Worm (Caenorhabditis elegans) whole organism, L3 larva: ENCODE measurements around the gene cutl-19.
A peak's percentile ranks its signal among the peaks of the same experiment; 100 is the strongest.

Source experiments
- R02D3.7 ChIP-seq: fragments of 150-350 bp; optimal IDR thresholded peaks from 2 replicates; lab custom pipeline; 2014; ENCODE audit warnings: missing biosample characterization, missing genetic modification characterization
- ZK546.5 ChIP-seq: sonication (generic microtip); optimal IDR thresholded peaks from 2 replicates; lab custom pipeline; 2017; ENCODE audit warnings: missing biosample characterization, missing genetic modification characterization
- ama-1 ChIP-seq: fragments of 150-350 bp; optimal IDR thresholded peaks from 2 replicates; lab custom pipeline; 2018
- ceh-28 ChIP-seq: fragments of 150-350 bp; optimal IDR thresholded peaks from 2 replicates; lab custom pipeline; 2014; ENCODE audit warnings: missing biosample characterization, missing genetic modification reagents, missing genetic modification characterization
- ceh-82 ChIP-seq: fragments of 150-350 bp; optimal IDR thresholded peaks from 2 replicates; lab custom pipeline; 2014; ENCODE audit warnings: missing biosample characterization, missing genetic modification characterization
- daf-12 ChIP-seq: fragments of 150-350 bp; optimal IDR thresholded peaks from 2 replicates; lab custom pipeline; 2014; ENCODE audit warnings: missing biosample characterization, missing genetic modification reagents, missing genetic modification characterization
- egl-5 ChIP-seq: fragments of 150-350 bp; optimal IDR thresholded peaks from 2 replicates; lab custom pipeline; 2017; ENCODE audit warnings: missing biosample characterization, missing genetic modification reagents, missing genetic modification characterization, inconsistent platforms
- elt-2 ChIP-seq: sonication (generic microtip); optimal IDR thresholded peaks from 2 replicates; lab custom pipeline; 2016; ENCODE audit warnings: missing genetic modification reagents, mild to moderate bottlenecking, missing genetic modification characterization, missing compliant biosample characterization
- elt-3 ChIP-seq, 3 experiments: fragments of 150-350 bp in 1 of 3; sonication (generic microtip) in 2 of 3; optimal IDR thresholded peaks; 2 replicates in 2 of 3; 4 replicates in 1 of 3; lab custom pipeline; 2014 to 2017; ENCODE audit warnings: missing biosample characterization in 3 of 3, missing genetic modification characterization in 3 of 3
- eor-1 ChIP-seq, 2 experiments: fragments of 150-350 bp; optimal IDR thresholded peaks; 2 replicates each; lab custom pipeline; 2014 to 2018; ENCODE audit warnings: missing biosample characterization in 2 of 2, missing genetic modification characterization in 2 of 2
- fos-1 ChIP-seq: fragments of 150-350 bp; optimal IDR thresholded peaks from 2 replicates; lab custom pipeline; 2014; ENCODE audit warnings: missing biosample characterization, missing genetic modification characterization
- jun-1 ChIP-seq: fragments of 150-350 bp; optimal IDR thresholded peaks from 2 replicates; lab custom pipeline; 2014; ENCODE audit warnings: missing biosample characterization, missing genetic modification reagents, missing genetic modification characterization
- lin-15B ChIP-seq: fragments of 150-350 bp; optimal IDR thresholded peaks from 2 replicates; lab custom pipeline; 2014; ENCODE audit warnings: missing biosample characterization, missing genetic modification characterization
- lin-39 ChIP-seq: fragments of 150-350 bp; optimal IDR thresholded peaks from 2 replicates; lab custom pipeline; 2018; ENCODE audit warnings: missing biosample characterization, missing genetic modification reagents, missing genetic modification characterization
- mml-1 ChIP-seq: fragments of 150-350 bp; sonication (generic microtip); optimal IDR thresholded peaks from 3 replicates; lab custom pipeline; 2014; ENCODE audit warnings: missing biosample characterization, missing genetic modification characterization
- nfya-1 ChIP-seq: sonication (generic microtip); optimal IDR thresholded peaks from 2 replicates; lab custom pipeline; 2017; ENCODE audit warnings: missing genetic modification characterization, mild to moderate bottlenecking, missing compliant biosample characterization, antibody characterized with exemption, moderate library complexity; ENCODE audit not compliant: insufficient read depth
- nhr-11 ChIP-seq: fragments of 150-350 bp; optimal IDR thresholded peaks from 2 replicates; lab custom pipeline; 2014; ENCODE audit warnings: missing biosample characterization, missing genetic modification characterization
- nhr-12 ChIP-seq: fragments of 150-350 bp; optimal IDR thresholded peaks from 2 replicates; lab custom pipeline; 2014; ENCODE audit warnings: missing biosample characterization, missing genetic modification characterization
- nhr-23 ChIP-seq: fragments of 150-350 bp; optimal IDR thresholded peaks from 2 replicates; lab custom pipeline; 2014; ENCODE audit warnings: missing biosample characterization, missing genetic modification reagents, missing genetic modification characterization
- nhr-237 ChIP-seq: fragments of 150-350 bp; optimal IDR thresholded peaks from 2 replicates; lab custom pipeline; 2014; ENCODE audit warnings: missing biosample characterization, missing genetic modification characterization
- nhr-25 ChIP-seq: sonication (generic microtip); optimal IDR thresholded peaks from 2 replicates; lab custom pipeline; 2017; ENCODE audit warnings: missing biosample characterization, missing genetic modification characterization
- nhr-43 ChIP-seq: sonication (generic microtip); optimal IDR thresholded peaks from 2 replicates; lab custom pipeline; 2016; ENCODE audit warnings: mild to moderate bottlenecking, missing genetic modification characterization, missing compliant biosample characterization; ENCODE audit not compliant: poor library complexity, severe bottlenecking
- nhr-67 ChIP-seq: fragments of 150-350 bp; optimal IDR thresholded peaks from 2 replicates; lab custom pipeline; 2014; ENCODE audit warnings: missing biosample characterization, missing genetic modification characterization
- nhr-76 ChIP-seq: fragments of 150-350 bp; sonication (generic microtip); optimal IDR thresholded peaks from 5 replicates; lab custom pipeline; 2014; ENCODE audit warnings: missing biosample characterization, missing genetic modification characterization
- pha-4 ChIP-seq: fragments of 150-350 bp; optimal IDR thresholded peaks from 2 replicates; lab custom pipeline; 2014; ENCODE audit warnings: missing biosample characterization, missing genetic modification reagents, missing genetic modification characterization
- pqm-1 ChIP-seq: fragments of 150-350 bp; optimal IDR thresholded peaks from 2 replicates; lab custom pipeline; 2017; ENCODE audit warnings: missing biosample characterization, missing genetic modification characterization, inconsistent platforms
- skn-1 ChIP-seq: fragments of 150-350 bp; optimal IDR thresholded peaks from 2 replicates; lab custom pipeline; 2014; ENCODE audit warnings: missing biosample characterization, missing genetic modification characterization
- unc-39 ChIP-seq: sonication (generic microtip); optimal IDR thresholded peaks from 4 replicates; lab custom pipeline; 2017; ENCODE audit warnings: missing biosample characterization, missing genetic modification characterization
- unc-62 ChIP-seq: fragments of 150-350 bp; sonication (generic microtip); optimal IDR thresholded peaks from 4 replicates; lab custom pipeline; 2014; ENCODE audit warnings: missing biosample characterization, missing genetic modification reagents, missing genetic modification characterization
- zag-1 ChIP-seq: fragments of 150-350 bp; optimal IDR thresholded peaks from 2 replicates; lab custom pipeline; 2014; ENCODE audit warnings: missing biosample characterization, missing genetic modification characterization

cutl-19 gene

ce11 chrIII:5202641-5203040 lies 14.8 kb downstream of the cutl-19 start (continued):
- TF ChIP-seq elt-2 (tag; lab: Kevin White, UChicago) (peak; percentile 80), skn-1 (tag; lab: Kevin White, UChicago) (no peak), nfya-1 (tag; lab: Kevin White, UChicago) (peak; percentile 73), lin-15B (peak; percentile 12), mml-1 (tag; lab: Kevin White, UChicago) (no peak), ceh-82 (tag; lab: Kevin White, UChicago) (no peak), jun-1 (peak; percentile 79), elt-3 (tag; optimal IDR thresholded peaks at IDR 0.05; lab: Kevin White, UChicago) (peak in 1 of 3 experiments; percentile 20), ceh-28 (tag; lab: Kevin White, UChicago) (peak; percentile 60)
- TF ChIP-seq, all 47 proteins: peak for 15

DNA sequence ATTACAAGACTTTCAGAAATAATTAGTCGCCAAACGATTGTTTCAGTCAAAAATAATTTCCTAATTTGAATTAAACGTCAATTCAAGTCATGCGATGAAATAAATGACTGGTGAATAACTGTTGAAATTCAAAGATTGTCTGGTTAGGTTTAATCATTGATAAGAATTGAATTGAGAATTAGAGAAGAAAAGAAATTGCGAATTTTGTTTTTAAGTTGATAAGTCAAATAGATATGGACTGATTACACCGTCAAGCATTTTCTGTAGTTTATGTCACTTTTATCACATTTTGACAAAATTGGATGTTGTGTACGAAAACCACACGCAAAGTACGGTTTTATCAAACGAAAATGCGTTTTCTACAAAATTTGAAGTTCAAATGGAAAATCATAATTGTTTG lies 16.1 kb downstream of the cutl-19 start:
- TF ChIP-seq nhr-76 (no peak), elt-3 (tag; optimal IDR thresholded peaks at IDR 0.05; lab: Kevin White, UChicago) (peak in 2 of 3 experiments; percentile 42 to 64), jun-1 (peak; percentile 45), ZK546.5 (no peak), ceh-28 (tag; lab: Kevin White, UChicago) (peak; percentile 2), pqm-1 (tag; lab: Kevin White, UChicago) (peak; percentile 98), pha-4 (tag; lab: Kevin White, UChicago) (peak; percentile 76), nhr-23 (tag; lab: Kevin White, UChicago) (peak; percentile 9), elt-2 (tag; lab: Kevin White, UChicago) (peak; percentile 97), egl-5 (tag; lab: Kevin White, UChicago) (no peak)
- TF ChIP-seq, all 47 proteins: peak for 7

DNA sequence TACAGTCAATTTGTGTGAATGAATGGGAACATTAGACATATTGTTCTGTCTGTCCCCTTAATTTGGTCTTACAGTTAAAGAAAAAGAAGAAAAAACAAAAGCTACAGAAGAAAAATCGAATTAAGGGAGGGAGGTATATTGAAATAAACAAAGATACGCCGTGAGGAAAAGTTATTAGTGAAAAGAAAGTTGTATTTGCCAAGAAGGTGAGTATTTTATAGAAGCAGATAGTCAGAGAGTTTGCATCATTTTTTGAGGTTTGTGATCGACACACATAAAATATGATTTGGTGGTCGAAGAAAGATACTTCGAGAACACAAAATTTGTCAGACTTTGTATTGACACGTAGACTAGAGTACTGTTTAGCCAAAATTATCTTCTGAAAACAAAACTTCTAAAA lies 17.1 kb downstream of the cutl-19 start:
- TF ChIP-seq elt-2 (tag; lab: Kevin White, UChicago) (peak; percentile 49), fos-1 (tag; lab: Kevin White, UChicago) (no peak), unc-62 (GFP tag; lab: Kevin White, UChicago) (no peak), jun-1 (peak; percentile 38), nhr-237 (tag; lab: Kevin White, UChicago) (no peak), lin-39 (tag; lab: Kevin White, UChicago) (no peak), nfya-1 (tag; lab: Kevin White, UChicago) (no peak), pha-4 (tag; lab: Kevin White, UChicago) (peak; percentile 68), eor-1 (tag; optimal IDR thresholded peaks at IDR 0.05; lab: Kevin White, UChicago) (no peak), skn-1 (tag; lab: Kevin White, UChicago) (no peak), R02D3.7 (tag; lab: Kevin White, UChicago) (no peak), nhr-67 (tag; lab: Kevin White, UChicago) (no peak), daf-12 (tag; lab: Kevin White, UChicago) (no peak), pqm-1 (tag; lab: Kevin White, UChicago) (peak; percentile 52)

- no peak for TF ChIP-seq nhr-12 (tag; lab: Kevin White, UChicago)
- no peak for TF ChIP-seq nhr-11 (tag; lab: Kevin White, UChicago)
- TF ChIP-seq unc-39 (tag; lab: Kevin White, UChicago) = no peak
- TF ChIP-seq, all 47 proteins: peak for 0
Measured at ce11 chrIII:5199577-5199976, 17.8 kb downstream of the cutl-19 start, which contains the start of gene emb-8. Gene emb-8 (minus strand): TSS chrIII:5199677.

ce11 chrIII:5196298-5197045 lies 20.9 kb downstream of the cutl-19 start:
- TF ChIP-seq nhr-43 = peak; percentile 19
- TF ChIP-seq elt-3 (tag; optimal IDR thresholded peaks at IDR 0.05; lab: Kevin White, UChicago) = peak in 1 of 3 experiments; percentile 71
- TF ChIP-seq nhr-237 (tag; lab: Kevin White, UChicago) = no peak
- TF ChIP-seq ama-1 (lab: Kevin White, UChicago) = peak; percentile 69
- TF ChIP-seq nhr-25 (tag; lab: Kevin White, UChicago) = peak; percentile 31
- TF ChIP-seq elt-2 (tag; lab: Kevin White, UChicago) = peak; percentile 52
- TF ChIP-seq zag-1 (tag; lab: Kevin White, UChicago) = no peak
